Fruit fly (Drosophila melanogaster) whole organism, embryonic: Measurements from ENCODE around the gene CG13127.

Source experiments
- Asciz ChIP-seq: fragments of 200-800 bp; sonication (Bioruptor generic); optimal IDR thresholded peaks from 2 replicates; lab custom pipeline; 2017; ENCODE audit warnings: missing biosample characterization, mild to moderate bottlenecking, missing genetic modification characterization, missing genetic modification reagents
- BtbVII ChIP-seq: fragments of 200-800 bp; sonication (Bioruptor generic); optimal IDR thresholded peaks from 3 replicates; lab custom pipeline; 2017; ENCODE audit warnings: missing biosample characterization, mild to moderate bottlenecking, missing genetic modification characterization
- CG10543 ChIP-seq: fragments of 200-800 bp; sonication (Bioruptor generic); optimal IDR thresholded peaks from 3 replicates; lab custom pipeline; 2017; ENCODE audit warnings: missing biosample characterization, mild to moderate bottlenecking, missing genetic modification characterization, moderate library complexity
- CG11085 ChIP-seq: fragments of 200-800 bp; sonication (Bioruptor generic); IDR thresholded peaks from 2 replicates; pipeline ENCODE4 v1.3.6; 2022; ENCODE audit warnings: missing biosample characterization, missing genetic modification characterization
- CG12104 ChIP-seq: fragments of 200-800 bp; sonication (Bioruptor generic); optimal IDR thresholded peaks from 3 replicates; lab custom pipeline; 2016; ENCODE audit warnings: missing biosample characterization, missing genetic modification characterization
- CG15601 ChIP-seq: fragments of 200-800 bp; sonication (Bioruptor generic); optimal IDR thresholded peaks from 3 replicates; lab custom pipeline; 2019; ENCODE audit warnings: missing biosample characterization, mild to moderate bottlenecking, missing genetic modification characterization, moderate library complexity
- CG15696 ChIP-seq: fragments of 200-800 bp; sonication (Bioruptor generic); optimal IDR thresholded peaks from 2 replicates; lab custom pipeline; 2019; ENCODE audit warnings: missing biosample characterization, mild to moderate bottlenecking, missing genetic modification characterization, moderate library complexity
- CG16815 ChIP-seq: fragments of 200-800 bp; sonication (Bioruptor generic); optimal IDR thresholded peaks from 3 replicates; lab custom pipeline; 2017; ENCODE audit warnings: missing biosample characterization, mild to moderate bottlenecking, missing genetic modification characterization
- CG17328 ChIP-seq: fragments of 200-800 bp; sonication (Bioruptor generic); IDR thresholded peaks from 2 replicates; pipeline ENCODE4 v1.3.6; 2022; ENCODE audit warnings: missing biosample characterization, missing genetic modification characterization
- CG17361 ChIP-seq: fragments of 200-800 bp; sonication (Bioruptor generic); IDR thresholded peaks from 3 replicates; pipeline ENCODE4 v1.3.6; 2022; ENCODE audit warnings: missing biosample characterization, missing genetic modification characterization
- CG17385 ChIP-seq: fragments of 200-800 bp; sonication (Bioruptor generic); optimal IDR thresholded peaks from 3 replicates; lab custom pipeline; 2018; ENCODE audit warnings: missing biosample characterization, mild to moderate bottlenecking, missing genetic modification characterization
- CG17829 ChIP-seq: fragments of 200-800 bp; optimal IDR thresholded peaks from 2 replicates; lab custom pipeline; 2019; ENCODE audit warnings: missing biosample characterization, mild to moderate bottlenecking, missing genetic modification characterization, moderate library complexity
- CG2712 ChIP-seq: fragments of 200-800 bp; optimal IDR thresholded peaks from 3 replicates; lab custom pipeline; 2019; ENCODE audit warnings: missing biosample characterization, mild to moderate bottlenecking, missing genetic modification characterization, moderate library complexity
- CG30020 ChIP-seq: fragments of 200-800 bp; optimal IDR thresholded peaks from 2 replicates; lab custom pipeline; 2019; ENCODE audit warnings: missing biosample characterization, mild to moderate bottlenecking, missing genetic modification characterization, moderate library complexity
- CG31441 ChIP-seq: fragments of 200-800 bp; sonication (Bioruptor generic); IDR thresholded peaks from 2 replicates; pipeline ENCODE4 v1.3.6; 2022; ENCODE audit warnings: missing biosample characterization, missing genetic modification characterization
- CG3838 ChIP-seq: fragments of 200-800 bp; sonication (Bioruptor generic); optimal IDR thresholded peaks from 3 replicates; lab custom pipeline; 2016; ENCODE audit warnings: missing biosample characterization, missing genetic modification characterization
- CG4404 ChIP-seq: fragments of 200-800 bp; sonication (Bioruptor generic); IDR thresholded peaks from 2 replicates; pipeline ENCODE4 v1.3.6; 2022; ENCODE audit warnings: missing biosample characterization, missing genetic modification characterization
- CG5180 ChIP-seq: fragments of 200-800 bp; sonication (Bioruptor generic); optimal IDR thresholded peaks from 3 replicates; lab custom pipeline; 2017; ENCODE audit warnings: missing biosample characterization, missing genetic modification characterization, mild to moderate bottlenecking, moderate library complexity, missing genetic modification reagents
- CG6683 ChIP-seq: fragments of 200-800 bp; sonication (Bioruptor generic); optimal IDR thresholded peaks from 2 replicates; lab custom pipeline; 2017; ENCODE audit warnings: missing biosample characterization, mild to moderate bottlenecking, missing genetic modification characterization, missing genetic modification reagents
- CG8089 ChIP-seq: fragments of 200-800 bp; sonication (Bioruptor generic); optimal IDR thresholded peaks from 3 replicates; lab custom pipeline; 2016; ENCODE audit warnings: missing biosample characterization, missing genetic modification characterization
- CG9215 ChIP-seq: fragments of 200-800 bp; sonication (Bioruptor generic); IDR thresholded peaks from 2 replicates; pipeline ENCODE4 v1.3.6; 2022; ENCODE audit warnings: missing biosample characterization, missing genetic modification characterization
- CG9797 ChIP-seq: fragments of 200-800 bp; sonication (Bioruptor generic); optimal IDR thresholded peaks from 3 replicates; lab custom pipeline; 2018; ENCODE audit warnings: missing biosample characterization, mild to moderate bottlenecking, missing genetic modification characterization
- Camta ChIP-seq: fragments of 200-800 bp; sonication (Bioruptor generic); optimal IDR thresholded peaks from 2 replicates; lab custom pipeline; 2016; ENCODE audit warnings: missing biosample characterization, missing genetic modification characterization
- Dfd ChIP-seq, 2 experiments: fragments of >200 bp; optimal IDR thresholded peaks; 2 replicates each; lab custom pipeline; 2017; ENCODE audit warnings: missing biosample characterization in 2 of 2, missing genetic modification characterization in 2 of 2
- NC2α ChIP-seq: fragments of 200-800 bp; sonication (Bioruptor generic); optimal IDR thresholded peaks from 2 replicates; lab custom pipeline; 2016; ENCODE audit warnings: missing biosample characterization, missing genetic modification characterization
- NK7.1 ChIP-seq: fragments of 200-800 bp; sonication (Bioruptor generic); optimal IDR thresholded peaks from 3 replicates; lab custom pipeline; 2016; ENCODE audit warnings: missing biosample characterization, missing genetic modification characterization
- Nf-YA ChIP-seq: fragments of 200-800 bp; sonication (Bioruptor generic); IDR thresholded peaks from 2 replicates; pipeline ENCODE4 v1.3.6; 2022; ENCODE audit warnings: missing biosample characterization, missing genetic modification characterization
- Oaz ChIP-seq: fragments of 200-800 bp; sonication (Bioruptor generic); IDR thresholded peaks from 2 replicates; pipeline ENCODE4 v1.3.6; 2022; ENCODE audit warnings: missing biosample characterization, missing genetic modification characterization
- Taf1 ChIP-seq: fragments of 200-800 bp; sonication (Bioruptor generic); IDR thresholded peaks from 2 replicates; pipeline ENCODE4 v1.3.6; 2022; ENCODE audit warnings: missing biosample characterization, missing genetic modification characterization
- Vsx1 ChIP-seq: fragments of 200-800 bp; sonication (Bioruptor generic); optimal IDR thresholded peaks from 2 replicates; lab custom pipeline; 2017; ENCODE audit warnings: missing biosample characterization, mild to moderate bottlenecking, missing genetic modification characterization, missing genetic modification reagents
- ase ChIP-seq: fragments of 200-800 bp; sonication (Bioruptor generic); IDR thresholded peaks from 3 replicates; pipeline ENCODE4 v1.3.6; 2022; ENCODE audit warnings: missing biosample characterization, missing genetic modification characterization
- az2 ChIP-seq: fragments of 200-800 bp; sonication (Bioruptor generic); optimal IDR thresholded peaks from 3 replicates; lab custom pipeline; 2016; ENCODE audit warnings: missing biosample characterization, missing genetic modification characterization
- bigmax ChIP-seq: fragments of 200-800 bp; sonication (Bioruptor generic); optimal IDR thresholded peaks from 2 replicates; lab custom pipeline; 2018; ENCODE audit warnings: missing biosample characterization, mild to moderate bottlenecking, missing genetic modification characterization
- esg ChIP-seq: fragments of 200-800 bp; sonication (Bioruptor generic); conservative IDR thresholded peaks from 2 replicates; pipeline ENCODE4 v1.3.6; 2022; ENCODE audit warnings: missing biosample characterization, missing genetic modification characterization
- grau ChIP-seq: fragments of 200-800 bp; optimal IDR thresholded peaks from 3 replicates; lab custom pipeline; 2019; ENCODE audit warnings: missing biosample characterization, mild to moderate bottlenecking, missing genetic modification characterization, moderate library complexity
- hkb ChIP-seq, 2 experiments: fragments of 200-800 bp in 1 of 2; fragments of >200 bp in 1 of 2; sonication (Bioruptor generic) in 1 of 2; IDR thresholded peaks in 1 of 2; optimal IDR thresholded peaks in 1 of 2; 2 replicates each; pipeline versions ENCODE4 v1.3.6 to Lab custom; 2017 to 2022; ENCODE audit warnings: missing biosample characterization in 1 of 2, missing genetic modification characterization in 1 of 2
- insv ChIP-seq, 2 experiments: fragments of 200-800 bp; sonication (Bioruptor generic); optimal IDR thresholded peaks; 3 replicates each; lab custom pipeline; 2016 to 2018; ENCODE audit warnings: missing biosample characterization in 2 of 2, missing genetic modification characterization in 2 of 2
- kay ChIP-seq: fragments of 200-800 bp; sonication (Bioruptor generic); optimal IDR thresholded peaks from 2 replicates; lab custom pipeline; 2016; ENCODE audit warnings: missing biosample characterization, missing genetic modification characterization
- phol ChIP-seq: fragments of 200-800 bp; sonication (Bioruptor generic); optimal IDR thresholded peaks from 3 replicates; lab custom pipeline; 2018; ENCODE audit warnings: missing biosample characterization, mild to moderate bottlenecking, missing genetic modification characterization, moderate library complexity
- ranshi ChIP-seq: fragments of 200-800 bp; sonication (Bioruptor generic); IDR thresholded peaks from 2 replicates; pipeline ENCODE4 v1.3.6; 2022; ENCODE audit warnings: missing biosample characterization, missing genetic modification characterization
- schlank ChIP-seq: fragments of 200-800 bp; sonication (Bioruptor generic); optimal IDR thresholded peaks from 2 replicates; lab custom pipeline; 2018; ENCODE audit warnings: missing biosample characterization, mild to moderate bottlenecking, missing genetic modification characterization
- sens ChIP-seq: fragments of 200-800 bp; sonication (Bioruptor generic); peaks from one replicate; lab custom pipeline; 2016; ENCODE audit warnings: missing biosample characterization, missing genetic modification characterization
- so ChIP-seq: fragments of 200-800 bp; sonication (Bioruptor generic); IDR thresholded peaks from 3 replicates; pipeline ENCODE4 v1.3.6; 2022; ENCODE audit warnings: missing biosample characterization, missing genetic modification characterization
- ssp ChIP-seq: fragments of 200-800 bp; sonication (Bioruptor generic); IDR thresholded peaks from 2 replicates; pipeline ENCODE4 v1.3.6; 2022; ENCODE audit warnings: missing biosample characterization, missing genetic modification characterization
- stwl ChIP-seq: fragments of 200-800 bp; sonication (Bioruptor generic); optimal IDR thresholded peaks from 3 replicates; lab custom pipeline; 2018; ENCODE audit warnings: missing biosample characterization, mild to moderate bottlenecking, missing genetic modification characterization, moderate library complexity
- tgo ChIP-seq: fragments of 200-800 bp; sonication (Bioruptor generic); IDR thresholded peaks from 3 replicates; pipeline ENCODE4 v1.3.6; 2022; ENCODE audit warnings: missing biosample characterization, missing genetic modification characterization
- tll ChIP-seq, 2 experiments: fragments of 200-800 bp in 1 of 2; fragments of >200 bp in 1 of 2; sonication (Bioruptor generic) in 1 of 2; optimal IDR thresholded peaks; 2 replicates each; lab custom pipeline; 2017 to 2019; ENCODE audit warnings: missing biosample characterization in 2 of 2, missing genetic modification characterization in 2 of 2, mild to moderate bottlenecking in 1 of 2, moderate library complexity in 1 of 2
- ttk ChIP-seq: fragments of 200-800 bp; sonication (Bioruptor generic); IDR thresholded peaks from 2 replicates; pipeline ENCODE4 v2.1.2; 2022; ENCODE audit warnings: missing biosample characterization, missing genetic modification characterization
- vfl ChIP-seq: fragments of 200-800 bp; sonication (Bioruptor generic); optimal IDR thresholded peaks from 2 replicates; lab custom pipeline; 2016; ENCODE audit warnings: missing biosample characterization, missing genetic modification characterization
- wek ChIP-seq: fragments of 200-800 bp; sonication (Bioruptor generic); optimal IDR thresholded peaks from 3 replicates; lab custom pipeline; 2018; ENCODE audit warnings: missing biosample characterization, mild to moderate bottlenecking, missing genetic modification characterization, moderate library complexity

The CG13127 gene

dm6 chr2L:9989846-9990506 lies 36.5 kb upstream of the CG13127 start (continued):
- no peak for TF ChIP-seq CG8089 (GFP tag; lab: Kevin White, UChicago)
- no peak for TF ChIP-seq ttk (GFP tag; lab: Robert Waterston, UW)
- no peak for TF ChIP-seq ase (GFP tag; lab: Robert Waterston, UW)
- TF ChIP-seq Dfd (GFP tag; optimal IDR thresholded peaks at IDR 0.05; lab: Kevin White, UChicago): no peak
- peak; percentile 20 for TF ChIP-seq CG16815
- TF ChIP-seq CG6683 (GFP tag; lab: Kevin White, UChicago): no peak
- no peak for TF ChIP-seq CG15601 (tag; lab: Kevin White, UChicago)
- TF ChIP-seq schlank: no peak
- TF ChIP-seq sens (GFP tag; lab: Kevin White, UChicago): peak; percentile 82
- TF ChIP-seq CG9797 (GFP tag; lab: Kevin White, UChicago): no peak
- no peak for TF ChIP-seq wek (GFP tag; lab: Kevin White, UChicago)
- TF ChIP-seq Nf-YA (GFP tag; lab: Robert Waterston, UW): no peak
- TF ChIP-seq CG3838 (GFP tag; lab: Kevin White, UChicago): no peak
- TF ChIP-seq CG12104 (GFP tag; lab: Kevin White, UChicago): no peak
- no peak for TF ChIP-seq insv (GFP tag; optimal IDR thresholded peaks at IDR 0.05; lab: Kevin White, UChicago)
- TF ChIP-seq bigmax (GFP tag; lab: Kevin White, UChicago): no peak
- no peak for TF ChIP-seq NK7.1 (GFP tag; lab: Kevin White, UChicago)
- no peak for TF ChIP-seq esg (GFP tag; lab: Robert Waterston, UW)
- TF ChIP-seq vfl: no peak
- TF ChIP-seq CG31441 (GFP tag; lab: Robert Waterston, UW): no peak
- no peak for TF ChIP-seq kay
- peak; percentile 65 for TF ChIP-seq CG17829
- no peak for TF ChIP-seq hkb (optimal IDR thresholded peaks at IDR 0.05; lab: Kevin White, UChicago)
- 0 out of 2 replicates have a peak, but pooled peaks have one; percentile 22 for TF ChIP-seq hkb (GFP tag; IDR thresholded peaks at IDR 0.05; lab: Robert Waterston, UW)
- no peak for TF ChIP-seq Oaz (GFP tag; lab: Robert Waterston, UW)
- TF ChIP-seq CG9215 (GFP tag; lab: Robert Waterston, UW): no peak
- peak; percentile 66 for TF ChIP-seq CG2712 (tag; lab: Kevin White, UChicago)
- no peak for TF ChIP-seq Vsx1 (GFP tag; lab: Kevin White, UChicago)
- no peak for TF ChIP-seq Camta (GFP tag; lab: Kevin White, UChicago)
- no peak for TF ChIP-seq tgo (GFP tag; lab: Robert Waterston, UW)
- no peak for TF ChIP-seq CG5180 (GFP tag; lab: Kevin White, UChicago)
- TF ChIP-seq CG4404 (GFP tag; lab: Robert Waterston, UW): peak; percentile 78
- peak; percentile 26 for TF ChIP-seq phol
- no peak for TF ChIP-seq tll (GFP tag; optimal IDR thresholded peaks at IDR 0.05; lab: Kevin White, UChicago)
- TF ChIP-seq ranshi (GFP tag; lab: Robert Waterston, UW): no peak
- TF ChIP-seq CG17385 (GFP tag; lab: Kevin White, UChicago): no peak
- no peak for TF ChIP-seq Taf1 (GFP tag; lab: Robert Waterston, UW)
- TF ChIP-seq CG11085 (GFP tag; lab: Robert Waterston, UW): no peak
- 0 out of 3 replicates have a peak, but pooled peaks have one; percentile 25 for TF ChIP-seq CG17361
- TF ChIP-seq CG10543 (GFP tag; lab: Kevin White, UChicago): no peak
- peak; percentile 13 for TF ChIP-seq stwl (tag; lab: Kevin White, UChicago)
- no peak for TF ChIP-seq CG30020
- TF ChIP-seq Asciz (GFP tag; lab: Kevin White, UChicago): no peak
- TF ChIP-seq grau (tag; lab: Kevin White, UChicago): no peak
- peak; percentile 2 for TF ChIP-seq az2 (GFP tag; lab: Kevin White, UChicago)
- TF ChIP-seq so: no peak
- TF ChIP-seq CG17328 (GFP tag; lab: Robert Waterston, UW): peak; percentile 49
- peak; percentile 74 for TF ChIP-seq CG15696
- TF ChIP-seq NC2α (GFP tag; lab: Kevin White, UChicago): no peak
- no peak for TF ChIP-seq ssp (GFP tag; lab: Robert Waterston, UW)
- no peak for TF ChIP-seq BtbVII (GFP tag; lab: Kevin White, UChicago)
